Worm (Caenorhabditis elegans) whole organism, L2 larva: ENCODE measurements around the gene F13E9.9.

ENCODE experiments used
- ama-1 ChIP-seq: fragments of 150-350 bp; optimal IDR thresholded peaks from 2 replicates; lab custom pipeline; 2018; ENCODE audit warnings: inconsistent platforms
- egl-27 ChIP-seq: sonication (generic microtip); optimal IDR thresholded peaks from 3 replicates; lab custom pipeline; 2017; ENCODE audit warnings: missing biosample characterization, missing genetic modification reagents, missing genetic modification characterization
- lin-39 ChIP-seq: fragments of 150-350 bp; optimal IDR thresholded peaks from 2 replicates; lab custom pipeline; 2014; ENCODE audit warnings: missing biosample characterization, missing genetic modification reagents, missing genetic modification characterization
- mab-5 ChIP-seq: fragments of 150-350 bp; optimal IDR thresholded peaks from 2 replicates; lab custom pipeline; 2014; ENCODE audit warnings: missing biosample characterization, missing genetic modification characterization
- mdl-1 ChIP-seq, 2 experiments: fragments of 150-350 bp in 1 of 2; sonication (generic microtip) in 1 of 2; optimal IDR thresholded peaks; 2 replicates each; lab custom pipeline; 2017; ENCODE audit warnings: missing biosample characterization in 2 of 2, missing genetic modification characterization in 2 of 2
- nhr-11 ChIP-seq: fragments of 150-350 bp; optimal IDR thresholded peaks from 2 replicates; lab custom pipeline; 2014; ENCODE audit warnings: missing biosample characterization, missing genetic modification characterization
- nhr-21 ChIP-seq: fragments of 150-350 bp; optimal IDR thresholded peaks from 2 replicates; lab custom pipeline; 2014; ENCODE audit warnings: missing biosample characterization, missing genetic modification characterization
- nhr-237 ChIP-seq: fragments of 150-350 bp; optimal IDR thresholded peaks from 2 replicates; lab custom pipeline; 2014; ENCODE audit warnings: missing biosample characterization, missing genetic modification characterization
- snpc-4 ChIP-seq: fragments of 150-350 bp; optimal IDR thresholded peaks from 2 replicates; lab custom pipeline; 2014; ENCODE audit warnings: missing biosample characterization, missing genetic modification characterization
- unc-62 ChIP-seq: fragments of 150-350 bp; optimal IDR thresholded peaks from 2 replicates; lab custom pipeline; 2014; ENCODE audit warnings: missing biosample characterization, missing genetic modification reagents, missing genetic modification characterization
- zag-1 ChIP-seq: fragments of 150-350 bp; optimal IDR thresholded peaks from 2 replicates; lab custom pipeline; 2014; ENCODE audit warnings: missing biosample characterization, missing genetic modification characterization
- ztf-11 ChIP-seq: sonication (generic microtip); optimal IDR thresholded peaks from 2 replicates; lab custom pipeline; 2017; ENCODE audit warnings: missing biosample characterization, missing genetic modification characterization
- ztf-4 ChIP-seq: fragments of 150-350 bp; optimal IDR thresholded peaks from 2 replicates; lab custom pipeline; 2014; ENCODE audit warnings: missing biosample characterization, missing genetic modification characterization

DNA sequence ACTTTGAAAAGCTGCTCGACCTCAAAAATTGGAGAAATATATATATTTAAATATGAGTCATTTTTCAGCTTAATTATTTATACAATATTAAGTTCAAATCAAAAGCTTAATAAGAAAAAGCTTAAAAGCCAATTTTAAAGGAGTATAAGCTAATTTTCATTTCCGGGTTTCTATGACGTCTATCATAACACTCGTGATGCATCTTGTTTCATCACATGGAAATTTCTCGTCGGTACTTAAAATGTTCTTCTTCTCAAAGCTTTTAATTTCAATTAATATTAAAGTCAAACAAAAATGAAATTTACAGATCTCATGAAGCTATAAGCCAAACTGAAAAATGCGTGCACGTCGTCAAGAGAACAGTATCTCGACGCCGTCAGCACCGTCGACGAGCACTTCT lies 20.8 kb upstream of the F13E9.9 start, which contains the start of gene rbr-2:
- TF ChIP-seq mdl-1 (tag; optimal IDR thresholded peaks at IDR 0.05; lab: Kevin White, UChicago) (no peak), lin-39 (tag; lab: Kevin White, UChicago) (no peak), ztf-11 (tag; lab: Kevin White, UChicago) (no peak), nhr-237 (tag; lab: Kevin White, UChicago) (no peak), nhr-21 (tag; lab: Kevin White, UChicago) (no peak), egl-27 (no peak), snpc-4 (no peak), unc-62 (no peak), mab-5 (tag; lab: Kevin White, UChicago) (no peak), ama-1 (lab: Kevin White, UChicago) (no peak), nhr-11 (tag; lab: Kevin White, UChicago) (no peak), zag-1 (tag; lab: Kevin White, UChicago) (no peak), ztf-4 (no peak)
